Worm (Caenorhabditis elegans) whole organism, midembryonic: ENCODE measurements around the gene tbc-16.

ENCODE experiments used
- T22C8.4 ChIP-seq: fragments of 200-800 bp; sonication (Bioruptor generic); IDR thresholded peaks from 2 replicates; pipeline ENCODE4 v1.3.6; 2022; ENCODE audit warnings: missing genetic modification characterization, missing compliant biosample characterization
- cog-1 ChIP-seq: sonication (generic microtip); optimal IDR thresholded peaks from 2 replicates; lab custom pipeline; 2016; ENCODE audit warnings: missing genetic modification characterization, missing compliant biosample characterization
- flt-1 ChIP-seq: fragments of 200-800 bp; sonication (Bioruptor generic); IDR thresholded peaks from 2 replicates; pipeline ENCODE4 v1.3.6; 2022; ENCODE audit warnings: missing genetic modification characterization, missing compliant biosample characterization
- klf-2 ChIP-seq: fragments of 200-800 bp; sonication (Bioruptor generic); conservative IDR thresholded peaks from 2 replicates; pipeline ENCODE4 v1.3.6; 2022; ENCODE audit warnings: missing genetic modification reagents, missing genetic modification characterization, missing compliant biosample characterization
- med-1 ChIP-seq: sonication (generic microtip); optimal IDR thresholded peaks from 2 replicates; lab custom pipeline; 2017; ENCODE audit warnings: missing genetic modification characterization, mild to moderate bottlenecking, missing compliant biosample characterization, antibody characterized with exemption, missing genetic modification reagents; ENCODE audit not compliant: insufficient read depth
- ref-1 ChIP-seq: fragments of 200-800 bp; sonication (Bioruptor generic); conservative IDR thresholded peaks from 2 replicates; pipeline ENCODE4 v1.3.6; 2022; ENCODE audit warnings: missing genetic modification reagents, missing genetic modification characterization, missing compliant biosample characterization
- tab-1 ChIP-seq: fragments of 200-800 bp; sonication (Bioruptor generic); IDR thresholded peaks from 2 replicates; pipeline ENCODE4 v1.3.6; 2022; ENCODE audit warnings: missing genetic modification characterization, missing compliant biosample characterization
- ztf-23 ChIP-seq: fragments of 200-800 bp; sonication (Bioruptor generic); IDR thresholded peaks from 2 replicates; pipeline ENCODE4 v1.3.6; 2022; ENCODE audit warnings: missing genetic modification reagents, missing genetic modification characterization, missing compliant biosample characterization
- ztf-29 ChIP-seq: fragments of 200-800 bp; sonication (Bioruptor generic); IDR thresholded peaks from 2 replicates; pipeline ENCODE4 v1.3.6; 2022; ENCODE audit warnings: missing genetic modification reagents, missing genetic modification characterization, missing compliant biosample characterization

ce11 chrX:5943908-5944307 is 46.8 kb downstream of the tbc-16 start:
- TF ChIP-seq cog-1 (tag; lab: Kevin White, UChicago) (no peak), med-1 (GFP tag; lab: Kevin White, UChicago) (no peak), tab-1 (GFP tag; lab: Robert Waterston, UW) (no peak), flt-1 (GFP tag; lab: Robert Waterston, UW) (no peak), T22C8.4 (GFP tag; lab: Robert Waterston, UW) (no peak), ref-1 (GFP tag; lab: Robert Waterston, UW) (no peak), klf-2 (GFP tag; lab: Robert Waterston, UW) (no peak), ztf-23 (GFP tag; lab: Robert Waterston, UW) (no peak), ztf-29 (GFP tag; lab: Robert Waterston, UW) (no peak)
